Fruit fly (Drosophila melanogaster) whole organism, adult: ENCODE data around the gene CG10418.
A peak's percentile ranks its signal among the peaks of the same experiment; 100 is the strongest.

ENCODE experiments used
- CG11617 ChIP-seq: fragments of 200-800 bp; sonication (Bioruptor generic); optimal IDR thresholded peaks from 2 replicates; lab custom pipeline; 2017; ENCODE audit warnings: mild to moderate bottlenecking, missing biosample characterization, missing genetic modification reagents, missing genetic modification characterization
- CG12768 ChIP-seq: fragments of 200-800 bp; sonication (Bioruptor generic); optimal IDR thresholded peaks from 2 replicates; lab custom pipeline; 2017; ENCODE audit warnings: missing biosample characterization, missing genetic modification characterization, mild to moderate bottlenecking, moderate library complexity, missing genetic modification reagents
- CG14711 ChIP-seq: fragments of 200-800 bp; sonication (Bioruptor generic); optimal IDR thresholded peaks from 2 replicates; lab custom pipeline; 2018; ENCODE audit warnings: missing biosample characterization, mild to moderate bottlenecking, missing genetic modification characterization, moderate library complexity
- CG1620 ChIP-seq: fragments of 200-800 bp; sonication (Bioruptor generic); optimal IDR thresholded peaks from 2 replicates; lab custom pipeline; 2016; ENCODE audit warnings: missing biosample characterization, missing genetic modification characterization
- CG33017 ChIP-seq: fragments of 200-800 bp; sonication (Bioruptor generic); optimal IDR thresholded peaks from 2 replicates; lab custom pipeline; 2018; ENCODE audit warnings: missing biosample characterization, mild to moderate bottlenecking, missing genetic modification characterization, moderate library complexity
- CG5204 ChIP-seq: fragments of 200-800 bp; sonication (Bioruptor generic); optimal IDR thresholded peaks from 2 replicates; lab custom pipeline; 2016; ENCODE audit warnings: missing biosample characterization, missing genetic modification characterization
- CG7045 ChIP-seq: fragments of 200-800 bp; sonication (Bioruptor generic); optimal IDR thresholded peaks from 2 replicates; lab custom pipeline; 2017; ENCODE audit warnings: missing biosample characterization, mild to moderate bottlenecking, missing genetic modification characterization
- CG7101 ChIP-seq: fragments of 200-800 bp; sonication (Bioruptor generic); optimal IDR thresholded peaks from 2 replicates; lab custom pipeline; 2018; ENCODE audit warnings: missing biosample characterization, mild to moderate bottlenecking, missing genetic modification characterization, moderate library complexity
- Clk ChIP-seq: fragments of 200-800 bp; sonication (Bioruptor generic); optimal IDR thresholded peaks from 2 replicates; lab custom pipeline; 2017; ENCODE audit warnings: missing biosample characterization, missing genetic modification characterization
- Crg-1 ChIP-seq: fragments of 200-800 bp; sonication (Bioruptor generic); optimal IDR thresholded peaks from 2 replicates; lab custom pipeline; 2016; ENCODE audit warnings: missing biosample characterization, missing genetic modification characterization
- Hr96 ChIP-seq: fragments of 200-800 bp; sonication (Bioruptor generic); optimal IDR thresholded peaks from 2 replicates; lab custom pipeline; 2016; ENCODE audit warnings: missing biosample characterization, missing genetic modification characterization
- Mnt ChIP-seq: fragments of 200-800 bp; sonication (Bioruptor generic); optimal IDR thresholded peaks from 2 replicates; lab custom pipeline; 2016; ENCODE audit warnings: missing biosample characterization, mild to moderate bottlenecking, missing genetic modification characterization
- bab1 ChIP-seq: fragments of 200-800 bp; sonication (Bioruptor generic); optimal IDR thresholded peaks from 3 replicates; lab custom pipeline; 2019; ENCODE audit warnings: missing biosample characterization, mild to moderate bottlenecking, missing genetic modification characterization, moderate library complexity
- cic ChIP-seq: fragments of 200-800 bp; sonication (Bioruptor generic); optimal IDR thresholded peaks from 2 replicates; lab custom pipeline; 2017; ENCODE audit warnings: missing biosample characterization, mild to moderate bottlenecking, missing genetic modification characterization, moderate library complexity
- cnc ChIP-seq, 2 experiments: fragments of >200 bp; optimal IDR thresholded peaks; 2 replicates each; lab custom pipeline; 2017
- kay ChIP-seq: fragments of 200-800 bp; sonication (Bioruptor generic); peaks from one replicate; lab custom pipeline; 2016; ENCODE audit warnings: missing biosample characterization, missing genetic modification characterization, borderline replicate concordance
- ovo ChIP-seq: fragments of 200-800 bp; sonication (Bioruptor generic); optimal IDR thresholded peaks from 2 replicates; lab custom pipeline; 2016; ENCODE audit warnings: missing biosample characterization, missing genetic modification characterization
- pad ChIP-seq: fragments of 200-800 bp; sonication (Bioruptor generic); optimal IDR thresholded peaks from 3 replicates; lab custom pipeline; 2017; ENCODE audit warnings: missing biosample characterization, missing genetic modification characterization, mild to moderate bottlenecking, moderate library complexity, missing genetic modification reagents
- tj ChIP-seq: fragments of 200-800 bp; sonication (Bioruptor generic); optimal IDR thresholded peaks from 3 replicates; lab custom pipeline; 2017; ENCODE audit warnings: missing biosample characterization, mild to moderate bottlenecking, missing genetic modification characterization, moderate library complexity
- toe ChIP-seq: fragments of 200-800 bp; sonication (Bioruptor generic); optimal IDR thresholded peaks from 2 replicates; lab custom pipeline; 2016; ENCODE audit warnings: missing biosample characterization, missing genetic modification characterization

The CG10418 gene

dm6 chr3L:12350307-12350706 lies 13.8 kb downstream of the CG10418 start:
- no peak for TF ChIP-seq ovo (GFP tag; lab: Kevin White, UChicago)
- TF ChIP-seq CG14711 (tag; lab: Kevin White, UChicago), result no peak
- TF ChIP-seq bab1 (GFP tag; lab: Kevin White, UChicago), result no peak
- TF ChIP-seq tj (GFP tag; lab: Kevin White, UChicago), result no peak

dm6 chr3L:12351440-12351839 lies 15.0 kb downstream of the CG10418 start, which contains the start of gene CrzR:
TSS of gene CrzR (minus strand) at chr3L:12351544.
- TF ChIP-seq CG7045 (GFP tag; lab: Kevin White, UChicago) (no peak), CG5204 (GFP tag; lab: Kevin White, UChicago) (no peak), Mnt (GFP tag; lab: Kevin White, UChicago) (no peak), cnc (optimal IDR thresholded peaks at IDR 0.05; lab: Kevin White, UChicago) (no peak), Clk (GFP tag; lab: Kevin White, UChicago) (no peak), CG14711 (tag; lab: Kevin White, UChicago) (no peak), bab1 (GFP tag; lab: Kevin White, UChicago) (no peak), pad (GFP tag; lab: Kevin White, UChicago) (no peak), CG12768 (no peak), cic (GFP tag; lab: Kevin White, UChicago) (no peak), ovo (GFP tag; lab: Kevin White, UChicago) (no peak), toe (GFP tag; lab: Kevin White, UChicago) (no peak), CG1620 (GFP tag; lab: Kevin White, UChicago) (no peak), CG33017 (tag; lab: Kevin White, UChicago) (no peak), Hr96 (GFP tag; lab: Kevin White, UChicago) (no peak), kay (GFP tag; lab: Kevin White, UChicago) (no peak), tj (GFP tag; lab: Kevin White, UChicago) (no peak), CG11617 (GFP tag; lab: Kevin White, UChicago) (no peak), CG7101 (tag; lab: Kevin White, UChicago) (no peak), Crg-1 (no peak)

- TF ChIP-seq CG5204 (GFP tag; lab: Kevin White, UChicago), result no peak
- TF ChIP-seq toe (GFP tag; lab: Kevin White, UChicago), result no peak
- no peak for TF ChIP-seq cic (GFP tag; lab: Kevin White, UChicago)
- no peak for TF ChIP-seq tj (GFP tag; lab: Kevin White, UChicago)
- no peak for TF ChIP-seq CG12768
- no peak for TF ChIP-seq CG14711 (tag; lab: Kevin White, UChicago)
Observed at dm6 chr3L:12363729-12364128, 27.3 kb downstream of the CG10418 start.

dm6 chr3L:12374420-12374819 lies 37.9 kb downstream of the CG10418 start:
- TF ChIP-seq ovo (GFP tag; lab: Kevin White, UChicago), result no peak
- TF ChIP-seq CG1620 (GFP tag; lab: Kevin White, UChicago), result no peak
- no peak for TF ChIP-seq Hr96 (GFP tag; lab: Kevin White, UChicago)
- no peak for TF ChIP-seq tj (GFP tag; lab: Kevin White, UChicago)
- no peak for TF ChIP-seq cic (GFP tag; lab: Kevin White, UChicago)
- TF ChIP-seq pad (GFP tag; lab: Kevin White, UChicago), result no peak
- TF ChIP-seq CG12768, result no peak
- TF ChIP-seq CG7045 (GFP tag; lab: Kevin White, UChicago), result no peak
- no peak for TF ChIP-seq toe (GFP tag; lab: Kevin White, UChicago)
- TF ChIP-seq CG33017 (tag; lab: Kevin White, UChicago), result no peak
- TF ChIP-seq CG5204 (GFP tag; lab: Kevin White, UChicago), result no peak
- TF ChIP-seq Clk (GFP tag; lab: Kevin White, UChicago), result no peak
- TF ChIP-seq cnc (optimal IDR thresholded peaks at IDR 0.05; lab: Kevin White, UChicago), result no peak
- TF ChIP-seq kay (GFP tag; lab: Kevin White, UChicago), result no peak
- no peak for TF ChIP-seq bab1 (GFP tag; lab: Kevin White, UChicago)
- TF ChIP-seq CG7101 (tag; lab: Kevin White, UChicago), result no peak
- TF ChIP-seq Crg-1, result no peak

dm6 chr3L:12380592-12380991 lies 44.1 kb downstream of the CG10418 start:
- TF ChIP-seq CG5204 (GFP tag; lab: Kevin White, UChicago) (no peak), tj (GFP tag; lab: Kevin White, UChicago) (peak; percentile 9), bab1 (GFP tag; lab: Kevin White, UChicago) (peak; percentile 34), CG12768 (no peak), CG33017 (tag; lab: Kevin White, UChicago) (no peak)
